Worm (Caenorhabditis elegans) whole organism, L4 larva: Measurements from ENCODE around the gene unc-105.

Source experiments
- F49E8.2 ChIP-seq: sonication (generic microtip); optimal IDR thresholded peaks from 2 replicates; lab custom pipeline; 2016; ENCODE audit warnings: missing compliant biosample characterization, mild to moderate bottlenecking, missing genetic modification characterization, borderline replicate concordance
- Y5F2A.4 ChIP-seq: fragments of 200-800 bp; sonication (Bioruptor generic); optimal IDR thresholded peaks from 2 replicates; lab custom pipeline; 2018; ENCODE audit warnings: mild to moderate bottlenecking, missing genetic modification characterization, missing compliant biosample characterization
- ceh-62 ChIP-seq: sonication (generic microtip); optimal IDR thresholded peaks from 2 replicates; lab custom pipeline; 2017; ENCODE audit warnings: missing biosample characterization, missing genetic modification characterization
- hif-1 ChIP-seq, 2 experiments: sonication (generic microtip); optimal IDR thresholded peaks; 2 replicates each; lab custom pipeline; 2016 to 2017; ENCODE audit warnings: missing compliant biosample characterization in 2 of 2, missing genetic modification characterization in 2 of 2, missing genetic modification reagents in 2 of 2, missing genotype in 2 of 2, mild to moderate bottlenecking in 1 of 2
- lin-38 ChIP-seq: fragments of 200-800 bp; sonication (Bioruptor generic); IDR thresholded peaks from 2 replicates; pipeline ENCODE4 v1.3.6; 2022; ENCODE audit warnings: missing genetic modification reagents, missing genetic modification characterization, missing compliant biosample characterization
- nhr-111 ChIP-seq: fragments of 200-800 bp; sonication (Bioruptor generic); optimal IDR thresholded peaks from 2 replicates; lab custom pipeline; 2018; ENCODE audit warnings: mild to moderate bottlenecking, missing genetic modification characterization, missing compliant biosample characterization

DNA sequence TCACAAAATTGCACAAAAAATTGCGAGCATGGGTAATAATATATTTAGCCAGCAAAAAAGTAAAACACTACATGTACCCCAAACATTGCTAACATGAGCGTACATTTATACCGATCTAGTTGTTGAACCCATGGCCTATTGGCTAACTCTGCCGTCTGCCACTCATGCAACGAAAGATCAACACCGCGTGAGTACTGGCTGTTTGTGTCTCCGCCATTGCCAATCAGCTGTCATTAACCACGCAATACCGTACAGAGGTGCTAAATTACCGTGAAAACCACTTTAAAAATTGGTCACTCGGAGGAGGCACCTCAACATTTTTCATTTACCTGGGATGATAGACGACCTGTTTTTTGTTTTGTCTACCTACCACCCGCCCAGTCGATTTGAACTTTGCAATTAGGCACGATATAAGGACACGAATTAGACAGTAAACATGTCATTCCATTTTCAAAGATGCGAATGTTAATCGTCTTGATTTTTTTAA lies 40.9 kb upstream of the unc-105 start, which contains the start of gene K02C4.2:
- TF ChIP-seq F49E8.2 (tag; lab: Kevin White, UChicago) (peak; percentile 45), nhr-111 (GFP tag; lab: Kevin White, UChicago) (peak; percentile 90), hif-1 (tag; optimal IDR thresholded peaks at IDR 0.05; lab: Kevin White, UChicago) (peak in 1 of 2 experiments; percentile 39), Y5F2A.4 (GFP tag; lab: Kevin White, UChicago) (peak; percentile 68), lin-38 (peak; percentile 83), ceh-62 (no peak)
